Worm (Caenorhabditis elegans) whole organism, midembryonic: ENCODE measurements around the gene F18E9.1.

Experiments used
- cog-1 ChIP-seq: sonication (generic microtip); optimal IDR thresholded peaks from 2 replicates; lab custom pipeline; 2016; ENCODE audit warnings: missing genetic modification characterization, missing compliant biosample characterization
- flt-1 ChIP-seq: fragments of 200-800 bp; sonication (Bioruptor generic); IDR thresholded peaks from 2 replicates; pipeline ENCODE4 v1.3.6; 2022; ENCODE audit warnings: missing genetic modification characterization, missing compliant biosample characterization

DNA sequence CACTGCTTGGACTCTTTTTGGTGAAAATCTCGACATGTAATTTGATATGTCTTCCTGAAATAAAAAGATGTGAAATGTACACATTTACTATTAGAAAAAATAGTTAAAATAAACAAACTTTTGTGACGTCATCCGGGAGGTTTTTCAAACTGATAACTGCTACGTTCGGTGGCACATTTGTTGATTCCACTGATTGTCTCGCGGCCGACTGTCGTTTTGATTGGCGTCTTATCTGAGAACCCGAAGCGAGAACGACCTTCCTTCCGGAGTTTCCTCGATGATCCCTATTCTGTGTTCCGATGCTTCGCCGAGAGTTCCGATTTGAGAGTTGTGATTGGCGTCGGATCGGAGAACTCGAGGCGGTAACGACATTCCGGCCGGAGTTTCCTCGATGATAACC, 2.8 kb downstream of the F18E9.1 start:
- no peak for TF ChIP-seq flt-1
- TF ChIP-seq cog-1 (tag; lab: Kevin White, UChicago), result no peak
